Worm (Caenorhabditis elegans) whole organism, L1 larva: Measurements from ENCODE around the gene R07E5.15.

ENCODE experiments used
- C04F5.9 ChIP-seq: sonication (generic microtip); optimal IDR thresholded peaks from 2 replicates; lab custom pipeline; 2016; ENCODE audit warnings: missing genetic modification characterization, missing compliant biosample characterization
- C16A3.4 ChIP-seq: fragments of 150-350 bp; optimal IDR thresholded peaks from 2 replicates; lab custom pipeline; 2014; ENCODE audit warnings: missing biosample characterization, missing genetic modification characterization
- F16B12.6 ChIP-seq: fragments of 150-350 bp; optimal IDR thresholded peaks from 2 replicates; lab custom pipeline; 2014; ENCODE audit warnings: missing biosample characterization, missing genetic modification characterization
- Y116A8C.19 ChIP-seq: sonication (generic microtip); optimal IDR thresholded peaks from 2 replicates; lab custom pipeline; 2016; ENCODE audit warnings: missing compliant biosample characterization, missing genetic modification characterization, borderline replicate concordance
- aly-2 ChIP-seq: fragments of 150-350 bp; optimal IDR thresholded peaks from 2 replicates; lab custom pipeline; 2014; ENCODE audit warnings: missing biosample characterization, missing genetic modification characterization
- blmp-1 ChIP-seq: fragments of 150-350 bp; optimal IDR thresholded peaks from 2 replicates; lab custom pipeline; 2014; ENCODE audit warnings: missing biosample characterization, missing genetic modification characterization
- ceh-88 ChIP-seq: fragments of 200-800 bp; sonication (Bioruptor generic); IDR thresholded peaks from 2 replicates; pipeline ENCODE4 v1.3.6; 2022; ENCODE audit warnings: missing genetic modification characterization, missing compliant biosample characterization
- ceh-90 ChIP-seq: sonication (generic microtip); optimal IDR thresholded peaks from 2 replicates; lab custom pipeline; 2016; ENCODE audit warnings: missing genetic modification characterization, missing compliant biosample characterization
- dpl-1 ChIP-seq, 3 experiments: fragments of 150-350 bp in 2 of 3; sonication (generic microtip) in 1 of 3; optimal IDR thresholded peaks; 2 replicates each; lab custom pipeline; 2014 to 2017; ENCODE audit warnings: missing biosample characterization in 3 of 3, missing genetic modification characterization in 3 of 3, missing genetic modification reagents in 3 of 3
- dsc-1 ChIP-seq: sonication (generic microtip); optimal IDR thresholded peaks from 2 replicates; lab custom pipeline; 2016; ENCODE audit warnings: mild to moderate bottlenecking, missing genetic modification characterization, missing compliant biosample characterization
- efl-1 ChIP-seq, 4 experiments: fragments of 150-350 bp; optimal IDR thresholded peaks in 3 of 4; peaks in 1 of 4; 1 replicate in 1 of 4; 2 replicates in 3 of 4; lab custom pipeline; 2014; ENCODE audit warnings: missing biosample characterization in 2 of 4, missing genetic modification characterization in 2 of 4, missing genetic modification reagents in 2 of 4
- elt-2 ChIP-seq: sonication (generic microtip); optimal IDR thresholded peaks from 2 replicates; lab custom pipeline; 2016; ENCODE audit warnings: missing genetic modification characterization, mild to moderate bottlenecking, inconsistent platforms, missing compliant biosample characterization, missing genetic modification reagents
- elt-3 ChIP-seq, 6 experiments: fragments of 150-350 bp in 1 of 6; sonication (generic microtip); optimal IDR thresholded peaks; 2 replicates each; lab custom pipeline; 2017 to 2018; ENCODE audit warnings: missing biosample characterization in 6 of 6, missing genetic modification characterization in 6 of 6, inconsistent platforms in 1 of 6
- fkh-10 ChIP-seq: sonication (generic microtip); optimal IDR thresholded peaks from 2 replicates; lab custom pipeline; 2017; ENCODE audit warnings: missing biosample characterization, missing genetic modification reagents, missing genetic modification characterization
- fkh-8 ChIP-seq: sonication (generic microtip); optimal IDR thresholded peaks from 2 replicates; lab custom pipeline; 2016; ENCODE audit warnings: mild to moderate bottlenecking, missing genetic modification characterization, missing compliant biosample characterization
- fos-1 ChIP-seq: fragments of 150-350 bp; optimal IDR thresholded peaks from 2 replicates; lab custom pipeline; 2014; ENCODE audit warnings: missing biosample characterization, missing genetic modification characterization
- grh-1 ChIP-seq: fragments of 200-800 bp; sonication (Bioruptor generic); IDR thresholded peaks from 2 replicates; pipeline ENCODE4 v1.3.6; 2022; ENCODE audit warnings: missing genetic modification reagents, missing genetic modification characterization, missing compliant biosample characterization
- lin-13 ChIP-seq: fragments of 150-350 bp; optimal IDR thresholded peaks from 2 replicates; lab custom pipeline; 2014; ENCODE audit warnings: missing biosample characterization, missing genetic modification reagents, missing genetic modification characterization
- lin-14 ChIP-seq: fragments of 200-800 bp; sonication (Bioruptor generic); optimal IDR thresholded peaks from 2 replicates; lab custom pipeline; 2018; ENCODE audit warnings: mild to moderate bottlenecking, missing genetic modification characterization, moderate library complexity, missing compliant biosample characterization
- lin-35 ChIP-seq, 2 experiments: fragments of 150-350 bp; optimal IDR thresholded peaks; 2 replicates each; lab custom pipeline; 2014; ENCODE audit warnings: missing biosample characterization in 2 of 2, missing genetic modification characterization in 2 of 2, missing genetic modification reagents in 2 of 2
- lir-3 ChIP-seq: sonication (generic microtip); optimal IDR thresholded peaks from 2 replicates; lab custom pipeline; 2016; ENCODE audit warnings: mild to moderate bottlenecking, missing genetic modification characterization, moderate library complexity, missing compliant biosample characterization; ENCODE audit not compliant: poor library complexity
- lsy-2 ChIP-seq, 2 experiments: fragments of 150-350 bp; optimal IDR thresholded peaks; 2 replicates each; lab custom pipeline; 2014; ENCODE audit warnings: missing biosample characterization in 2 of 2, missing genetic modification characterization in 2 of 2
- mef-2 ChIP-seq: fragments of 150-350 bp; optimal IDR thresholded peaks from 2 replicates; lab custom pipeline; 2014; ENCODE audit warnings: missing biosample characterization, missing genetic modification characterization
- mep-1 ChIP-seq: fragments of 150-350 bp; optimal IDR thresholded peaks from 2 replicates; lab custom pipeline; 2014; ENCODE audit warnings: missing biosample characterization, missing genetic modification characterization
- nhr-19 ChIP-seq: fragments of 200-800 bp; sonication (Bioruptor generic); conservative IDR thresholded peaks from 2 replicates; pipeline ENCODE4 v1.3.6; 2022; ENCODE audit warnings: missing genetic modification characterization, missing compliant biosample characterization
- nhr-20 ChIP-seq: sonication (generic microtip); optimal IDR thresholded peaks from 2 replicates; lab custom pipeline; 2016; ENCODE audit warnings: mild to moderate bottlenecking, missing genetic modification characterization, missing compliant biosample characterization
- nhr-47 ChIP-seq: sonication (generic microtip); optimal IDR thresholded peaks from 2 replicates; lab custom pipeline; 2016; ENCODE audit warnings: mild to moderate bottlenecking, missing genetic modification characterization, moderate library complexity, missing compliant biosample characterization
- nhr-71 ChIP-seq: sonication (generic microtip); optimal IDR thresholded peaks from 2 replicates; lab custom pipeline; 2016; ENCODE audit warnings: mild to moderate bottlenecking, missing genetic modification characterization, moderate library complexity, missing compliant biosample characterization
- nhr-85 ChIP-seq: sonication (generic microtip); peaks from one replicate; lab custom pipeline; 2016; ENCODE audit warnings: missing genetic modification characterization, inconsistent platforms, missing compliant biosample characterization
- nhr-90 ChIP-seq: sonication (generic microtip); optimal IDR thresholded peaks from 2 replicates; lab custom pipeline; 2016; ENCODE audit warnings: mild to moderate bottlenecking, missing genetic modification characterization, missing compliant biosample characterization; ENCODE audit not compliant: poor library complexity
- pqm-1 ChIP-seq: sonication (generic microtip); optimal IDR thresholded peaks from 3 replicates; lab custom pipeline; 2017; ENCODE audit warnings: missing biosample characterization, missing genetic modification characterization
- skn-1 ChIP-seq: fragments of 150-350 bp; optimal IDR thresholded peaks from 2 replicates; lab custom pipeline; 2014; ENCODE audit warnings: missing biosample characterization, missing genetic modification characterization
- snpc-4 ChIP-seq: fragments of 150-350 bp; optimal IDR thresholded peaks from 2 replicates; lab custom pipeline; 2014; ENCODE audit warnings: missing biosample characterization, missing genetic modification characterization
- snu-23 ChIP-seq: sonication (generic microtip); optimal IDR thresholded peaks from 2 replicates; lab custom pipeline; 2016; ENCODE audit warnings: missing genetic modification characterization, missing compliant biosample characterization
- sox-4 ChIP-seq: sonication (generic microtip); optimal IDR thresholded peaks from 2 replicates; lab custom pipeline; 2016; ENCODE audit warnings: missing genetic modification characterization, missing compliant biosample characterization
- sptf-1 ChIP-seq: fragments of 150-350 bp; optimal IDR thresholded peaks from 2 replicates; lab custom pipeline; 2014; ENCODE audit warnings: missing biosample characterization, missing genetic modification characterization
- tbx-2 ChIP-seq: sonication (generic microtip); optimal IDR thresholded peaks from 2 replicates; lab custom pipeline; 2016; ENCODE audit warnings: missing genetic modification characterization, missing compliant biosample characterization
- unc-130 ChIP-seq: fragments of 150-350 bp; optimal IDR thresholded peaks from 2 replicates; lab custom pipeline; 2017; ENCODE audit warnings: missing biosample characterization, missing genetic modification characterization, inconsistent platforms
- unc-86 ChIP-seq: sonication (generic microtip); optimal IDR thresholded peaks from 2 replicates; lab custom pipeline; 2016; ENCODE audit warnings: missing genetic modification characterization, missing compliant biosample characterization
- unc-98 ChIP-seq: fragments of 200-800 bp; sonication (Bioruptor generic); IDR thresholded peaks from 2 replicates; pipeline ENCODE4 v1.3.6; 2022; ENCODE audit warnings: missing genetic modification characterization, missing compliant biosample characterization
- xbp-1 ChIP-seq: sonication (generic microtip); optimal IDR thresholded peaks from 2 replicates; lab custom pipeline; 2016; ENCODE audit warnings: missing genetic modification characterization, missing compliant biosample characterization
- zip-4 ChIP-seq: fragments of 200-800 bp; sonication (Bioruptor generic); optimal IDR thresholded peaks from 2 replicates; lab custom pipeline; 2018; ENCODE audit warnings: mild to moderate bottlenecking, missing genetic modification characterization, moderate library complexity, missing compliant biosample characterization
- ztf-4 ChIP-seq: fragments of 150-350 bp; optimal IDR thresholded peaks from 2 replicates; lab custom pipeline; 2014; ENCODE audit warnings: missing biosample characterization, missing genetic modification characterization

The R07E5.15 gene

ce11 chrIII:4412108-4413009 lies 11.1 kb downstream of the R07E5.15 start (continued):
- peak; percentile 83 for TF ChIP-seq nhr-20 (tag; lab: Kevin White, UChicago)
- TF ChIP-seq pqm-1, result no peak
- TF ChIP-seq tbx-2, result peak; percentile 42
- TF ChIP-seq sptf-1 (tag; lab: Kevin White, UChicago), result no peak
- TF ChIP-seq nhr-90, result peak; percentile 39
- no peak for TF ChIP-seq unc-98 (GFP tag; lab: Robert Waterston, UW)
- no peak for TF ChIP-seq mep-1
- peak; percentile 64 for TF ChIP-seq dsc-1 (tag; lab: Kevin White, UChicago)
- no peak for TF ChIP-seq C04F5.9
- peak; percentile 2 to 41 (median 4) for TF ChIP-seq dpl-1 (GFP tag; optimal IDR thresholded peaks at IDR 0.05; lab: Kevin White, UChicago)
- TF ChIP-seq unc-130 (tag; lab: Kevin White, UChicago), result peak; percentile 3
- TF ChIP-seq Y116A8C.19 (tag; lab: Kevin White, UChicago), result no peak

ce11 chrIII:4413099-4413498 lies 11.9 kb downstream of the R07E5.15 start, which contains the start of gene mpc-1:
Gene mpc-1 (plus strand): TSS chrIII:4413457.
- TF ChIP-seq mef-2 (tag; lab: Kevin White, UChicago), result no peak
- peak; percentile 53 for TF ChIP-seq pqm-1
- peak; percentile 1 to 29 for TF ChIP-seq lsy-2 (tag; optimal IDR thresholded peaks at IDR 0.05; lab: Kevin White, UChicago)
- TF ChIP-seq nhr-20 (tag; lab: Kevin White, UChicago), result peak; percentile 1
- peak; percentile 53 for TF ChIP-seq nhr-71 (tag; lab: Kevin White, UChicago)
- TF ChIP-seq snu-23 (GFP tag; lab: Kevin White, UChicago), result peak; percentile 18
- no peak for TF ChIP-seq snpc-4 (tag; lab: Kevin White, UChicago)
- TF ChIP-seq fkh-10 (GFP tag; lab: Kevin White, UChicago), result no peak
- TF ChIP-seq nhr-85 (tag; lab: Kevin White, UChicago), result peak; percentile 72
- TF ChIP-seq elt-3 (tag; optimal IDR thresholded peaks at IDR 0.05; lab: Kevin White, UChicago), result peak in 4 of 6 experiments; percentile 9 to 96 (median 52)
- peak; percentile 44 for TF ChIP-seq blmp-1 (tag; lab: Kevin White, UChicago)
- TF ChIP-seq lin-14 (GFP tag; lab: Kevin White, UChicago), result peak; percentile 54
- TF ChIP-seq lin-13 (GFP tag; lab: Kevin White, UChicago), result no peak
- no peak for TF ChIP-seq fos-1 (tag; lab: Kevin White, UChicago)
- 0 out of 2 replicates have a peak, but pooled peaks have one; percentile 8 for TF ChIP-seq nhr-19
- TF ChIP-seq lin-35 (GFP tag; optimal IDR thresholded peaks at IDR 0.05; lab: Kevin White, UChicago), result peak in 1 of 2 experiments; percentile 24
- peak; percentile 25 for TF ChIP-seq skn-1 (tag; lab: Kevin White, UChicago)
- TF ChIP-seq elt-2 (tag; lab: Kevin White, UChicago), result peak; percentile 86

ce11 chrIII:4414041-4414440 lies 12.8 kb downstream of the R07E5.15 start:
- peak; percentile 55 for TF ChIP-seq fkh-8 (tag; lab: Kevin White, UChicago)
- TF ChIP-seq ceh-90, result peak; percentile 4
- TF ChIP-seq mep-1, result peak; percentile 50
- peak in 1 of 6 experiments; percentile 16 for TF ChIP-seq elt-3 (tag; optimal IDR thresholded peaks at IDR 0.05; lab: Kevin White, UChicago)
- TF ChIP-seq fos-1 (tag; lab: Kevin White, UChicago), result peak; percentile 11
- TF ChIP-seq nhr-47, result peak; percentile 82
- peak; percentile 81 for TF ChIP-seq nhr-85 (tag; lab: Kevin White, UChicago)
- TF ChIP-seq nhr-71 (tag; lab: Kevin White, UChicago), result peak; percentile 73
- TF ChIP-seq unc-86 (tag; lab: Kevin White, UChicago), result peak; percentile 16
- peak; percentile 13 for TF ChIP-seq sox-4 (tag; lab: Kevin White, UChicago)
- peak; percentile 18 for TF ChIP-seq F16B12.6
- TF ChIP-seq snpc-4 (tag; lab: Kevin White, UChicago), result peak; percentile 98
- peak; percentile 33 for TF ChIP-seq tbx-2
- peak; percentile 10 for TF ChIP-seq lir-3 (tag; lab: Kevin White, UChicago)
- peak; percentile 17 for TF ChIP-seq elt-2 (tag; lab: Kevin White, UChicago)
- TF ChIP-seq snu-23 (GFP tag; lab: Kevin White, UChicago), result peak; percentile 55
- peak; percentile 37 to 54 for TF ChIP-seq efl-1 (optimal IDR thresholded peaks at IDR 0.05; lab: Kevin White, UChicago)
- TF ChIP-seq efl-1 (GFP tag; optimal IDR thresholded peaks at IDR 0.05 in 1 of 2; lab: Kevin White, UChicago), result peak; percentile 37 to 91
- TF ChIP-seq aly-2 (tag; lab: Kevin White, UChicago), result peak; percentile 5
- peak; percentile 47 for TF ChIP-seq C16A3.4 (tag; lab: Kevin White, UChicago)
- TF ChIP-seq ztf-4 (tag; lab: Kevin White, UChicago), result peak; percentile 34
- peak; percentile 66 for TF ChIP-seq nhr-90
- peak; percentile 86 for TF ChIP-seq nhr-19
- TF ChIP-seq grh-1 (GFP tag; lab: Robert Waterston, UW), result peak; percentile 47; the same call in 1 of the 2 replicates
- 0 out of 2 replicates have a peak, but pooled peaks have one; percentile 37 for TF ChIP-seq ceh-88
- peak; percentile 40 to 51 for TF ChIP-seq lsy-2 (tag; optimal IDR thresholded peaks at IDR 0.05; lab: Kevin White, UChicago)
- TF ChIP-seq zip-4, result peak; percentile 53
- peak; percentile 9 for TF ChIP-seq lin-13 (GFP tag; lab: Kevin White, UChicago)
- peak; percentile 51 for TF ChIP-seq xbp-1 (tag; lab: Kevin White, UChicago)
- peak; percentile 65 for TF ChIP-seq dsc-1 (tag; lab: Kevin White, UChicago)
- TF ChIP-seq lin-35 (GFP tag; optimal IDR thresholded peaks at IDR 0.05; lab: Kevin White, UChicago), result peak; percentile 3 to 46
- peak; percentile 9 to 41 (median 39) for TF ChIP-seq dpl-1 (GFP tag; optimal IDR thresholded peaks at IDR 0.05; lab: Kevin White, UChicago)
